Fruit fly (Drosophila melanogaster): Measurements from ENCODE around the gene JMJD4.

dm6 chr2L:18112435-18112834, 46.6 kb downstream of the JMJD4 start:
- no peak for TF ChIP-seq kay (GFP tag; ENCODE audit: borderline replicate concordance)
- no peak for TF ChIP-seq CG1620 (GFP tag; optimal IDR thresholded peaks at IDR 0.05)
- no peak for TF ChIP-seq Hr96 (GFP tag; optimal IDR thresholded peaks at IDR 0.05)
- no peak for TF ChIP-seq toe (GFP tag; optimal IDR thresholded peaks at IDR 0.05)
- peak; percentile 94 for TF ChIP-seq tj (GFP tag; optimal IDR thresholded peaks at IDR 0.05)
- TF ChIP-seq CG7045 (GFP tag; optimal IDR thresholded peaks at IDR 0.05), result no peak
- TF ChIP-seq CG14711 (tag; optimal IDR thresholded peaks at IDR 0.05), result no peak
- no peak for TF ChIP-seq cic (GFP tag; optimal IDR thresholded peaks at IDR 0.05)
- TF ChIP-seq ovo (GFP tag; optimal IDR thresholded peaks at IDR 0.05), result no peak
- TF ChIP-seq bab1 (GFP tag; optimal IDR thresholded peaks at IDR 0.05), result no peak
- TF ChIP-seq CG33017 (tag; optimal IDR thresholded peaks at IDR 0.05), result no peak
- no peak for TF ChIP-seq Crg-1 (GFP tag; optimal IDR thresholded peaks at IDR 0.05)
